Worm (Caenorhabditis elegans) whole organism, mixed stage, embryonic: ENCODE data around the gene F01E11.20.

Source experiments
- elt-1 ChIP-seq: sonication (generic microtip); optimal IDR thresholded peaks from 2 replicates; lab custom pipeline; 2017; ENCODE audit warnings: missing genetic modification characterization, mild to moderate bottlenecking, missing compliant biosample characterization, antibody characterized with exemption, moderate library complexity, borderline replicate concordance; ENCODE audit not compliant: insufficient read depth
- pha-4 ChIP-seq: fragments of 150-350 bp; optimal IDR thresholded peaks from 2 replicates; lab custom pipeline; 2018; ENCODE audit warnings: missing biosample characterization, missing genetic modification reagents, missing genetic modification characterization

ce11 chrX:7035937-7036336, 39.6 kb upstream of the F01E11.20 start, which contains the start of gene cest-19:
- TF ChIP-seq pha-4 (tag; lab: Kevin White, UChicago) = no peak
- TF ChIP-seq elt-1 (tag; lab: Kevin White, UChicago) = no peak
